Fruit fly (Drosophila melanogaster) whole organism: ENCODE measurements around the gene CG34382.

Experiments
- CG8478 ChIP-seq: fragments of >200 bp; optimal IDR thresholded peaks from 2 replicates; lab custom pipeline; 2018; ENCODE audit warnings: inconsistent platforms
- Dll ChIP-seq: fragments of >200 bp; optimal IDR thresholded peaks from 2 replicates; lab custom pipeline; 2017
- pan ChIP-seq: fragments of >200 bp; optimal IDR thresholded peaks from 2 replicates; lab custom pipeline; 2017
- psq ChIP-seq: fragments of >200 bp; optimal IDR thresholded peaks from 2 replicates; lab custom pipeline; 2017
- usp ChIP-seq: fragments of >200 bp; optimal IDR thresholded peaks from 2 replicates; lab custom pipeline; 2017; ENCODE audit warnings: missing biosample characterization, missing genetic modification characterization, mixed read lengths

dm6 chr3L:9840710-9841109, 38.1 kb upstream of the CG34382 start:
- TF ChIP-seq usp (GFP tag; lab: Kevin White, UChicago): no peak
- TF ChIP-seq Dll (lab: Kevin White, UChicago): no peak
- TF ChIP-seq CG8478 (lab: Kevin White, UChicago): no peak
- TF ChIP-seq pan (lab: Kevin White, UChicago): no peak
- TF ChIP-seq psq (lab: Kevin White, UChicago): no peak
